Fruit fly (Drosophila melanogaster) whole organism, embryonic: ENCODE data around the gene CG9288.
A peak's percentile ranks its signal among the peaks of the same experiment; 100 is the strongest.

ENCODE experiments used
- Aef1 ChIP-seq: fragments of 200-800 bp; sonication (Bioruptor generic); IDR thresholded peaks from 3 replicates; pipeline ENCODE4 v1.3.6; 2022; ENCODE audit warnings: missing biosample characterization, missing genetic modification characterization
- BEAF-32 ChIP-seq: fragments of 200-800 bp; sonication (Bioruptor generic); optimal IDR thresholded peaks from 3 replicates; lab custom pipeline; 2017; ENCODE audit warnings: missing biosample characterization, missing genetic modification characterization, mild to moderate bottlenecking, moderate library complexity, missing genetic modification reagents
- CG10462 ChIP-seq: fragments of 200-800 bp; sonication (Bioruptor generic); optimal IDR thresholded peaks from 2 replicates; lab custom pipeline; 2016; ENCODE audit warnings: missing biosample characterization, missing genetic modification characterization
- CG10543 ChIP-seq: fragments of 200-800 bp; sonication (Bioruptor generic); optimal IDR thresholded peaks from 3 replicates; lab custom pipeline; 2017; ENCODE audit warnings: missing biosample characterization, mild to moderate bottlenecking, missing genetic modification characterization, moderate library complexity
- CG11504 ChIP-seq: fragments of 200-800 bp; sonication (Bioruptor generic); optimal IDR thresholded peaks from 3 replicates; lab custom pipeline; 2019; ENCODE audit warnings: missing biosample characterization, mild to moderate bottlenecking, missing genetic modification characterization, moderate library complexity
- CG12071 ChIP-seq: fragments of 200-800 bp; sonication (Bioruptor generic); optimal IDR thresholded peaks from 3 replicates; lab custom pipeline; 2018; ENCODE audit warnings: missing biosample characterization, mild to moderate bottlenecking, missing genetic modification characterization
- CG12299 ChIP-seq: fragments of 200-800 bp; sonication (Bioruptor generic); optimal IDR thresholded peaks from 2 replicates; lab custom pipeline; 2018; ENCODE audit warnings: missing biosample characterization, mild to moderate bottlenecking, missing genetic modification characterization
- CG12391 ChIP-seq: fragments of 200-800 bp; sonication (Bioruptor generic); optimal IDR thresholded peaks from 3 replicates; lab custom pipeline; 2018; ENCODE audit warnings: missing biosample characterization, mild to moderate bottlenecking, missing genetic modification characterization, moderate library complexity
- CG15269 ChIP-seq: fragments of 200-800 bp; sonication (Bioruptor generic); optimal IDR thresholded peaks from 2 replicates; lab custom pipeline; 2018; ENCODE audit warnings: missing biosample characterization, mild to moderate bottlenecking, missing genetic modification characterization, moderate library complexity
- CG15514 ChIP-seq: fragments of 200-800 bp; sonication (Bioruptor generic); optimal IDR thresholded peaks from 3 replicates; lab custom pipeline; 2017; ENCODE audit warnings: missing biosample characterization, missing genetic modification characterization, mild to moderate bottlenecking, moderate library complexity, missing genetic modification reagents
- CG15601 ChIP-seq: fragments of 200-800 bp; sonication (Bioruptor generic); optimal IDR thresholded peaks from 3 replicates; lab custom pipeline; 2019; ENCODE audit warnings: missing biosample characterization, mild to moderate bottlenecking, missing genetic modification characterization, moderate library complexity
- CG1602 ChIP-seq: fragments of 200-800 bp; sonication (Bioruptor generic); optimal IDR thresholded peaks from 3 replicates; lab custom pipeline; 2016; ENCODE audit warnings: missing biosample characterization, missing genetic modification characterization
- CG17328 ChIP-seq: fragments of 200-800 bp; sonication (Bioruptor generic); IDR thresholded peaks from 2 replicates; pipeline ENCODE4 v1.3.6; 2022; ENCODE audit warnings: missing biosample characterization, missing genetic modification characterization
- CG18262 ChIP-seq: fragments of 200-800 bp; optimal IDR thresholded peaks from 3 replicates; lab custom pipeline; 2019; ENCODE audit warnings: missing biosample characterization, mild to moderate bottlenecking, missing genetic modification characterization, moderate library complexity
- CG30431 ChIP-seq: fragments of 200-800 bp; sonication (Bioruptor generic); optimal IDR thresholded peaks from 2 replicates; lab custom pipeline; 2017; ENCODE audit warnings: missing biosample characterization, missing genetic modification characterization
- CG33557 ChIP-seq: fragments of 200-800 bp; sonication (Bioruptor generic); optimal IDR thresholded peaks from 2 replicates; lab custom pipeline; 2019; ENCODE audit warnings: missing biosample characterization, mild to moderate bottlenecking, missing genetic modification characterization, moderate library complexity
- CG4730 ChIP-seq: fragments of 200-800 bp; sonication (Bioruptor generic); IDR thresholded peaks from 2 replicates; pipeline ENCODE4 v1.3.6; 2022; ENCODE audit warnings: missing biosample characterization, missing genetic modification characterization
- CG8924 ChIP-seq: fragments of 200-800 bp; optimal IDR thresholded peaks from 3 replicates; lab custom pipeline; 2019; ENCODE audit warnings: missing biosample characterization, mild to moderate bottlenecking, missing genetic modification characterization, moderate library complexity
- CG9932 ChIP-seq: fragments of 200-800 bp; sonication (Bioruptor generic); IDR thresholded peaks from 2 replicates; pipeline ENCODE4 v1.3.6; 2022; ENCODE audit warnings: missing biosample characterization, missing genetic modification characterization
- Chrac-16 ChIP-seq: fragments of 200-800 bp; sonication (Bioruptor generic); optimal IDR thresholded peaks from 3 replicates; lab custom pipeline; 2016; ENCODE audit warnings: missing biosample characterization, missing genetic modification characterization
- Dek ChIP-seq: fragments of 200-800 bp; sonication (Bioruptor generic); optimal IDR thresholded peaks from 3 replicates; lab custom pipeline; 2019; ENCODE audit warnings: missing biosample characterization, mild to moderate bottlenecking, missing genetic modification characterization, moderate library complexity
- Dfd ChIP-seq, 2 experiments: fragments of >200 bp; optimal IDR thresholded peaks; 2 replicates each; lab custom pipeline; 2017; ENCODE audit warnings: missing biosample characterization in 2 of 2, missing genetic modification characterization in 2 of 2
- Dref ChIP-seq: fragments of 200-800 bp; sonication (Bioruptor generic); IDR thresholded peaks from 2 replicates; pipeline ENCODE4 v1.3.6; 2022; ENCODE audit warnings: missing biosample characterization, missing genetic modification characterization
- GATAe ChIP-seq: fragments of 200-800 bp; sonication (Bioruptor generic); conservative IDR thresholded peaks from 2 replicates; pipeline ENCODE4 v1.3.6; 2022; ENCODE audit warnings: missing biosample characterization, missing genetic modification characterization
- Hr51 ChIP-seq, 2 experiments: fragments of 200-800 bp; sonication (Bioruptor generic); optimal IDR thresholded peaks; 2 replicates in 1 of 2; 3 replicates in 1 of 2; lab custom pipeline; 2016 to 2018; ENCODE audit warnings: missing biosample characterization in 2 of 2, missing genetic modification characterization in 2 of 2, mild to moderate bottlenecking in 1 of 2, moderate library complexity in 1 of 2
- Jarid2 ChIP-seq: fragments of 200-800 bp; sonication (Bioruptor generic); optimal IDR thresholded peaks from 3 replicates; lab custom pipeline; 2017; ENCODE audit warnings: mild to moderate bottlenecking, missing biosample characterization, missing genetic modification reagents, missing genetic modification characterization
- Lhr ChIP-seq: fragments of 200-800 bp; sonication (Bioruptor generic); optimal IDR thresholded peaks from 3 replicates; lab custom pipeline; 2017; ENCODE audit warnings: mild to moderate bottlenecking, missing biosample characterization, missing genetic modification reagents, missing genetic modification characterization
- Mrtf ChIP-seq: fragments of 200-800 bp; sonication (Bioruptor generic); IDR thresholded peaks from 3 replicates; pipeline ENCODE4 v1.3.6; 2022; ENCODE audit warnings: missing biosample characterization, missing genetic modification characterization
- Pdp1 ChIP-seq, 2 experiments: fragments of 200-800 bp; sonication (Bioruptor generic); optimal IDR thresholded peaks; 3 replicates each; lab custom pipeline; 2016; ENCODE audit warnings: missing biosample characterization in 2 of 2, missing genetic modification characterization in 2 of 2, mild to moderate bottlenecking in 1 of 2, moderate library complexity in 1 of 2
- Side ChIP-seq: fragments of 200-800 bp; sonication (Bioruptor generic); optimal IDR thresholded peaks from 2 replicates; lab custom pipeline; 2016; ENCODE audit warnings: missing biosample characterization, missing genetic modification characterization
- Sox100B ChIP-seq: fragments of 200-800 bp; sonication (Bioruptor generic); optimal IDR thresholded peaks from 3 replicates; lab custom pipeline; 2018; ENCODE audit warnings: missing biosample characterization, mild to moderate bottlenecking, missing genetic modification characterization
- Ssrp ChIP-seq: fragments of 200-800 bp; sonication (Bioruptor generic); optimal IDR thresholded peaks from 2 replicates; lab custom pipeline; 2018; ENCODE audit warnings: missing biosample characterization, mild to moderate bottlenecking, missing genetic modification characterization, moderate library complexity
- Tbp ChIP-seq: fragments of >200 bp; optimal IDR thresholded peaks from 2 replicates; lab custom pipeline; 2018; ENCODE audit warnings: missing biosample characterization, missing genetic modification characterization
- Xbp1 ChIP-seq: fragments of 200-800 bp; sonication (Bioruptor generic); optimal IDR thresholded peaks from 3 replicates; lab custom pipeline; 2016; ENCODE audit warnings: missing biosample characterization, mild to moderate bottlenecking, missing genetic modification characterization
- aop ChIP-seq: fragments of 200-800 bp; sonication (Bioruptor generic); IDR thresholded peaks from 2 replicates; pipeline ENCODE4 v1.3.6; 2022; ENCODE audit warnings: missing biosample characterization, missing genetic modification characterization
- btn ChIP-seq: fragments of 200-800 bp; sonication (Bioruptor generic); optimal IDR thresholded peaks from 2 replicates; lab custom pipeline; 2016; ENCODE audit warnings: missing biosample characterization, missing genetic modification characterization
- caup ChIP-seq: fragments of 200-800 bp; sonication (Bioruptor generic); optimal IDR thresholded peaks from 3 replicates; lab custom pipeline; 2017; ENCODE audit warnings: missing biosample characterization, mild to moderate bottlenecking, missing genetic modification characterization, moderate library complexity; ENCODE audit not compliant: severe bottlenecking
- chm ChIP-seq: fragments of 200-800 bp; sonication (Bioruptor generic); IDR thresholded peaks from 2 replicates; pipeline ENCODE4 v1.3.6; 2022; ENCODE audit warnings: missing biosample characterization, missing genetic modification characterization
- corto ChIP-seq: fragments of 200-800 bp; sonication (Bioruptor generic); optimal IDR thresholded peaks from 2 replicates; lab custom pipeline; 2016; ENCODE audit warnings: missing biosample characterization, mild to moderate bottlenecking, missing genetic modification characterization, moderate library complexity
- danr ChIP-seq: fragments of 200-800 bp; sonication (Bioruptor generic); IDR thresholded peaks from 2 replicates; pipeline ENCODE4 v1.3.6; 2022; ENCODE audit warnings: missing biosample characterization, missing genetic modification characterization
- gt ChIP-seq: fragments of 200-800 bp; sonication (Bioruptor generic); IDR thresholded peaks from 2 replicates; pipeline ENCODE4 v1.3.6; 2022; ENCODE audit warnings: missing biosample characterization, missing genetic modification characterization
- lola ChIP-seq, 3 experiments: fragments of >200 bp in 2 of 3; fragments of 200-800 bp in 1 of 3; sonication (Bioruptor generic) in 1 of 3; optimal IDR thresholded peaks; 2 replicates each; lab custom pipeline; 2017 to 2019; ENCODE audit warnings: missing biosample characterization in 3 of 3, missing genetic modification characterization in 3 of 3, mild to moderate bottlenecking in 1 of 3, moderate library complexity in 1 of 3
- mirr ChIP-seq: fragments of 200-800 bp; sonication (Bioruptor generic); optimal IDR thresholded peaks from 3 replicates; lab custom pipeline; 2018; ENCODE audit warnings: missing biosample characterization, mild to moderate bottlenecking, missing genetic modification characterization
- oc ChIP-seq: fragments of 200-800 bp; sonication (Bioruptor generic); optimal IDR thresholded peaks from 2 replicates; lab custom pipeline; 2018; ENCODE audit warnings: missing biosample characterization, mild to moderate bottlenecking, missing genetic modification characterization, moderate library complexity
- odd ChIP-seq: fragments of 200-800 bp; sonication (Bioruptor generic); optimal IDR thresholded peaks from 2 replicates; lab custom pipeline; 2017; ENCODE audit warnings: missing biosample characterization, mild to moderate bottlenecking, missing genetic modification characterization
- psq ChIP-seq: fragments of 200-800 bp; sonication (Bioruptor generic); optimal IDR thresholded peaks from 2 replicates; lab custom pipeline; 2017; ENCODE audit warnings: missing biosample characterization, missing genetic modification characterization
- pzg ChIP-seq: fragments of 200-800 bp; sonication (Bioruptor generic); optimal IDR thresholded peaks from 3 replicates; lab custom pipeline; 2018; ENCODE audit warnings: missing biosample characterization, mild to moderate bottlenecking, missing genetic modification characterization, moderate library complexity
- stwl ChIP-seq: fragments of 200-800 bp; sonication (Bioruptor generic); optimal IDR thresholded peaks from 3 replicates; lab custom pipeline; 2018; ENCODE audit warnings: missing biosample characterization, mild to moderate bottlenecking, missing genetic modification characterization, moderate library complexity
- tap ChIP-seq: fragments of 200-800 bp; optimal IDR thresholded peaks from 3 replicates; lab custom pipeline; 2019; ENCODE audit warnings: missing biosample characterization, mild to moderate bottlenecking, missing genetic modification characterization, moderate library complexity
- tio ChIP-seq: fragments of 200-800 bp; sonication (Bioruptor generic); optimal IDR thresholded peaks from 2 replicates; lab custom pipeline; 2017; ENCODE audit warnings: missing biosample characterization, missing genetic modification characterization, inconsistent platforms
- trem ChIP-seq: fragments of 200-800 bp; optimal IDR thresholded peaks from 3 replicates; lab custom pipeline; 2019; ENCODE audit warnings: missing biosample characterization, mild to moderate bottlenecking, missing genetic modification characterization, moderate library complexity

CG9288 gene

dm6 chr3R:13820483-13820882 lies 41.1 kb downstream of the CG9288 start (continued):
- peak; percentile 7 for TF ChIP-seq tap
- no peak for TF ChIP-seq CG4730
- TF ChIP-seq CG17328 (GFP tag; lab: Robert Waterston, UW) = no peak
- no peak for TF ChIP-seq CG9932 (GFP tag; lab: Robert Waterston, UW)
- TF ChIP-seq Dref (GFP tag; lab: Robert Waterston, UW) = no peak
- TF ChIP-seq psq (GFP tag; lab: Kevin White, UChicago) = no peak
- TF ChIP-seq CG11504 (tag; lab: Kevin White, UChicago) = peak; percentile 68
- TF ChIP-seq CG8924 = peak; percentile 4
- no peak for TF ChIP-seq CG12391 (tag; lab: Kevin White, UChicago)
- TF ChIP-seq CG33557 (GFP tag; lab: Kevin White, UChicago) = peak; percentile 7
- TF ChIP-seq lola (GFP tag; optimal IDR thresholded peaks at IDR 0.05; lab: Kevin White, UChicago) = no peak
- no peak for TF ChIP-seq Lhr (GFP tag; lab: Kevin White, UChicago)
- no peak for TF ChIP-seq corto (GFP tag; lab: Kevin White, UChicago)
- TF ChIP-seq CG15601 (tag; lab: Kevin White, UChicago) = peak; percentile 31
- TF ChIP-seq trem (tag; lab: Kevin White, UChicago) = no peak
- no peak for TF ChIP-seq CG12071 (GFP tag; lab: Kevin White, UChicago)
- no peak for TF ChIP-seq pzg (GFP tag; lab: Kevin White, UChicago)
- TF ChIP-seq btn (GFP tag; lab: Kevin White, UChicago) = no peak
- no peak for TF ChIP-seq CG1602
- no peak for TF ChIP-seq BEAF-32 (GFP tag; lab: Kevin White, UChicago)
- no peak for TF ChIP-seq Jarid2 (GFP tag; lab: Kevin White, UChicago)
- no peak for TF ChIP-seq CG15269 (tag; lab: Kevin White, UChicago)
- TF ChIP-seq Mrtf (GFP tag; lab: Robert Waterston, UW) = no peak
- no peak for TF ChIP-seq CG10543
- no peak for TF ChIP-seq Tbp (GFP tag; lab: Kevin White, UChicago)
- TF ChIP-seq stwl (tag; lab: Kevin White, UChicago) = no peak
- TF ChIP-seq Hr51 (GFP tag; optimal IDR thresholded peaks at IDR 0.05; lab: Kevin White, UChicago) = no peak
- TF ChIP-seq odd (GFP tag; lab: Kevin White, UChicago) = no peak
- no peak for TF ChIP-seq Dfd (GFP tag; optimal IDR thresholded peaks at IDR 0.05; lab: Kevin White, UChicago)
- peak; percentile 8 for TF ChIP-seq oc (tag; lab: Kevin White, UChicago)
- TF ChIP-seq aop (GFP tag; lab: Robert Waterston, UW) = no peak
- no peak for TF ChIP-seq Xbp1 (GFP tag; lab: Kevin White, UChicago)
- TF ChIP-seq CG30431 (GFP tag; lab: Kevin White, UChicago) = no peak
- no peak for TF ChIP-seq mirr (GFP tag; lab: Kevin White, UChicago)
- TF ChIP-seq Pdp1 (GFP tag; optimal IDR thresholded peaks at IDR 0.05; lab: Kevin White, UChicago) = peak in 1 of 2 experiments; percentile 22
- TF ChIP-seq Aef1 = 0 out of 3 replicates have a peak, but pooled peaks have one; percentile 16
- no peak for TF ChIP-seq CG18262 (tag; lab: Kevin White, UChicago)
- TF ChIP-seq Dek (tag; lab: Kevin White, UChicago) = no peak
- TF ChIP-seq danr (GFP tag; lab: Robert Waterston, UW) = no peak
- no peak for TF ChIP-seq Chrac-16 (GFP tag; lab: Kevin White, UChicago)
- no peak for TF ChIP-seq gt
- TF ChIP-seq CG15514 = no peak
- TF ChIP-seq GATAe (GFP tag; lab: Robert Waterston, UW) = no peak
- TF ChIP-seq tio = no peak
- TF ChIP-seq Sox100B (GFP tag; lab: Kevin White, UChicago) = no peak
- TF ChIP-seq CG12299 (tag; lab: Kevin White, UChicago) = no peak
- no peak for TF ChIP-seq caup (GFP tag; lab: Kevin White, UChicago)
- TF ChIP-seq CG10462 (GFP tag; lab: Kevin White, UChicago) = no peak
- TF ChIP-seq Side (GFP tag; lab: Kevin White, UChicago) = no peak
- no peak for TF ChIP-seq Ssrp (tag; lab: Kevin White, UChicago)
- TF ChIP-seq chm (GFP tag; lab: Robert Waterston, UW) = no peak
